Worm (Caenorhabditis elegans) whole organism, young adult: ENCODE data around the gene nrde-3.

Experiments used
- B0019.2 ChIP-seq: fragments of 200-800 bp; sonication (Bioruptor generic); conservative IDR thresholded peaks from 2 replicates; pipeline ENCODE4 v1.3.6; 2022; ENCODE audit warnings: missing genetic modification reagents, missing genetic modification characterization, missing compliant biosample characterization
- F37B4.10 ChIP-seq: fragments of 200-800 bp; sonication (Bioruptor generic); IDR thresholded peaks from 2 replicates; pipeline ENCODE4 v1.3.6; 2022; ENCODE audit warnings: missing genetic modification characterization, missing compliant biosample characterization
- bed-1 ChIP-seq: fragments of 200-800 bp; sonication (Bioruptor generic); IDR thresholded peaks from 2 replicates; pipeline ENCODE4 v1.3.6; 2022; ENCODE audit warnings: missing genetic modification reagents, missing genetic modification characterization, missing compliant biosample characterization
- hlh-26 ChIP-seq: fragments of 200-800 bp; sonication (Bioruptor generic); conservative IDR thresholded peaks from 2 replicates; pipeline ENCODE4 v1.3.6; 2022; ENCODE audit warnings: missing genetic modification reagents, missing genetic modification characterization, missing compliant biosample characterization
- nhr-27 ChIP-seq: fragments of 200-800 bp; sonication (Bioruptor generic); optimal IDR thresholded peaks from 2 replicates; lab custom pipeline; 2018; ENCODE audit warnings: mild to moderate bottlenecking, missing genetic modification characterization, moderate library complexity, missing compliant biosample characterization
- rcor-1 ChIP-seq: fragments of 200-800 bp; sonication (Bioruptor generic); IDR thresholded peaks from 2 replicates; pipeline ENCODE4 v1.3.6; 2022; ENCODE audit warnings: missing genetic modification reagents, missing genetic modification characterization, missing compliant biosample characterization
- sea-2 ChIP-seq: fragments of 200-800 bp; sonication (Bioruptor generic); IDR thresholded peaks from 2 replicates; pipeline ENCODE4 v1.3.6; 2022; ENCODE audit warnings: missing genetic modification characterization, missing compliant biosample characterization
- unc-62 ChIP-seq: fragments of 150-350 bp; optimal IDR thresholded peaks from 2 replicates; lab custom pipeline; 2014; ENCODE audit warnings: missing biosample characterization, missing genetic modification reagents, missing genetic modification characterization

ce11 chrX:404597-404996 is 32.6 kb downstream of the nrde-3 start, which contains the start of gene R04A9.1:
- no peak for TF ChIP-seq rcor-1 (GFP tag; lab: Robert Waterston, UW)
- TF ChIP-seq hlh-26, result no peak
- no peak for TF ChIP-seq bed-1 (GFP tag; lab: Robert Waterston, UW)
- no peak for TF ChIP-seq sea-2 (GFP tag; lab: Robert Waterston, UW)
- TF ChIP-seq unc-62, result no peak
- no peak for TF ChIP-seq F37B4.10
- TF ChIP-seq B0019.2, result no peak
- no peak for TF ChIP-seq nhr-27 (tag; lab: Kevin White, UChicago)
